Fruit fly (Drosophila melanogaster) whole organism, wandering third instar larva: ENCODE measurements around the gene CG18628.

Source experiments
- Abd-B ChIP-seq: fragments of >200 bp; optimal IDR thresholded peaks from 2 replicates; lab custom pipeline; 2017; ENCODE audit warnings: missing biosample characterization, missing genetic modification characterization
- CG32264 ChIP-seq: fragments of 200-800 bp; sonication (Bioruptor generic); optimal IDR thresholded peaks from 2 replicates; lab custom pipeline; 2016; ENCODE audit warnings: missing biosample characterization, missing genetic modification characterization
- CG9705 ChIP-seq: fragments of 200-800 bp; sonication (Bioruptor generic); optimal IDR thresholded peaks from 2 replicates; lab custom pipeline; 2018; ENCODE audit warnings: missing biosample characterization, mild to moderate bottlenecking, missing genetic modification characterization
- CrebA ChIP-seq: fragments of 200-800 bp; sonication (Bioruptor generic); optimal IDR thresholded peaks from 2 replicates; lab custom pipeline; 2016; ENCODE audit warnings: missing biosample characterization, mild to moderate bottlenecking, missing genetic modification characterization, borderline replicate concordance
- Dfd ChIP-seq: fragments of >200 bp; optimal IDR thresholded peaks from 2 replicates; lab custom pipeline; 2017; ENCODE audit warnings: missing biosample characterization, missing genetic modification characterization
- Dif ChIP-seq: fragments of 200-275, 200-300 bp; sonication (Bioruptor generic); optimal IDR thresholded peaks from 2 replicates; lab custom pipeline; 2018; ENCODE audit warnings: missing biosample characterization, missing genetic modification characterization; ENCODE audit not compliant: partially characterized antibody
- GATAd ChIP-seq: sonication (Bioruptor generic); optimal IDR thresholded peaks from 2 replicates; lab custom pipeline; 2016; ENCODE audit warnings: missing biosample characterization, missing genetic modification characterization
- HLH106 ChIP-seq: fragments of 200-800 bp; optimal IDR thresholded peaks from 3 replicates; lab custom pipeline; 2019; ENCODE audit warnings: missing biosample characterization, mild to moderate bottlenecking, missing genetic modification characterization, moderate library complexity
- Hnf4 ChIP-seq: fragments of 200-800 bp; sonication (Bioruptor generic); optimal IDR thresholded peaks from 2 replicates; lab custom pipeline; 2016; ENCODE audit warnings: missing biosample characterization, mild to moderate bottlenecking, missing genetic modification characterization
- Hr78 ChIP-seq: fragments of >200 bp; optimal IDR thresholded peaks from 2 replicates; lab custom pipeline; 2017; ENCODE audit warnings: missing biosample characterization, missing genetic modification characterization
- Hr83 ChIP-seq: fragments of 200-300 bp; sonication (Bioruptor generic); optimal IDR thresholded peaks from 2 replicates; lab custom pipeline; 2016; ENCODE audit warnings: missing biosample characterization, mild to moderate bottlenecking, missing genetic modification characterization, moderate library complexity; ENCODE audit not compliant: poor library complexity, severe bottlenecking
- Jra ChIP-seq: sonication (Bioruptor generic); optimal IDR thresholded peaks from 2 replicates; lab custom pipeline; 2016; ENCODE audit warnings: missing biosample characterization, missing genetic modification characterization
- Mio ChIP-seq: sonication (Bioruptor generic); optimal IDR thresholded peaks from 2 replicates; lab custom pipeline; 2016; ENCODE audit warnings: missing biosample characterization, missing genetic modification characterization
- Myc ChIP-seq: fragments of >200 bp; optimal IDR thresholded peaks from 2 replicates; lab custom pipeline; 2017
- N ChIP-seq: fragments of >200 bp; optimal IDR thresholded peaks from 2 replicates; lab custom pipeline; 2018; ENCODE audit warnings: missing biosample characterization, missing external identifiers, missing genetic modification characterization
- OdsH ChIP-seq: fragments of 200-800 bp; sonication (Bioruptor generic); optimal IDR thresholded peaks from 2 replicates; lab custom pipeline; 2016; ENCODE audit warnings: missing biosample characterization, mild to moderate bottlenecking, missing genetic modification characterization
- Rel ChIP-seq, 2 experiments: fragments of 200-800 bp; sonication (Bioruptor generic) in 1 of 2; optimal IDR thresholded peaks; 2 replicates in 1 of 2; 3 replicates in 1 of 2; lab custom pipeline; 2016 to 2019; ENCODE audit warnings: mild to moderate bottlenecking in 2 of 2, missing biosample characterization in 2 of 2, missing genetic modification characterization in 2 of 2, moderate library complexity in 1 of 2
- Sp1 ChIP-seq: fragments of 200-800 bp; sonication (Bioruptor generic); optimal IDR thresholded peaks from 3 replicates; lab custom pipeline; 2019; ENCODE audit warnings: missing biosample characterization, mild to moderate bottlenecking, missing genetic modification characterization, moderate library complexity
- Vsx2 ChIP-seq: fragments of 200-300, 225-300 bp; sonication (Bioruptor generic); optimal IDR thresholded peaks from 2 replicates; lab custom pipeline; 2018; ENCODE audit warnings: missing biosample characterization, missing genetic modification characterization; ENCODE audit not compliant: partially characterized antibody
- br ChIP-seq: fragments of 200-800 bp; sonication (Bioruptor generic); optimal IDR thresholded peaks from 2 replicates; lab custom pipeline; 2016; ENCODE audit warnings: missing biosample characterization, missing genetic modification characterization
- brk ChIP-seq: fragments of 200-800 bp; sonication (Bioruptor generic); optimal IDR thresholded peaks from 2 replicates; lab custom pipeline; 2016; ENCODE audit warnings: missing biosample characterization, mild to moderate bottlenecking, missing genetic modification characterization
- dl ChIP-seq, 2 experiments: fragments of 175-275, 200-275 bp in 1 of 2; fragments of 200-275 bp in 1 of 2; sonication (Bioruptor generic); optimal IDR thresholded peaks; lab custom pipeline; 2018; ENCODE audit warnings: mild to moderate bottlenecking in 2 of 2, missing biosample characterization in 2 of 2, missing genetic modification characterization in 2 of 2, moderate library complexity in 2 of 2; ENCODE audit not compliant: partially characterized antibody in 2 of 2, insufficient read depth in 1 of 2
- dmrt93B ChIP-seq: fragments of 200-800 bp; sonication (Bioruptor generic); optimal IDR thresholded peaks from 2 replicates; lab custom pipeline; 2018; ENCODE audit warnings: missing biosample characterization, mild to moderate bottlenecking, missing genetic modification characterization
- dsf ChIP-seq: sonication (Bioruptor generic); optimal IDR thresholded peaks from 2 replicates; lab custom pipeline; 2016; ENCODE audit warnings: missing biosample characterization, missing genetic modification characterization, borderline replicate concordance
- ey ChIP-seq: fragments of 200-800 bp; sonication (Bioruptor generic); optimal IDR thresholded peaks from 2 replicates; lab custom pipeline; 2016; ENCODE audit warnings: missing biosample characterization, missing genetic modification characterization
- foxo ChIP-seq, 2 experiments: fragments of 200-800 bp; sonication (Bioruptor generic); optimal IDR thresholded peaks; 2 replicates in 1 of 2; 3 replicates in 1 of 2; lab custom pipeline; 2016 to 2017; ENCODE audit warnings: missing biosample characterization in 2 of 2, missing genetic modification characterization in 2 of 2
- fru ChIP-seq: fragments of 200-800 bp; sonication (Bioruptor generic); optimal IDR thresholded peaks from 3 replicates; lab custom pipeline; 2016; ENCODE audit warnings: missing biosample characterization, mild to moderate bottlenecking, missing genetic modification characterization
- h ChIP-seq: fragments of 200-800 bp; sonication (Bioruptor generic); optimal IDR thresholded peaks from 3 replicates; lab custom pipeline; 2016; ENCODE audit warnings: missing biosample characterization, mild to moderate bottlenecking, missing genetic modification characterization
- jim ChIP-seq: fragments of 175-275, 200-325 bp; sonication (Bioruptor generic); optimal IDR thresholded peaks from 2 replicates; lab custom pipeline; 2016; ENCODE audit warnings: missing biosample characterization, mild to moderate bottlenecking, missing genetic modification characterization
- lola ChIP-seq: fragments of >200 bp; optimal IDR thresholded peaks from 2 replicates; lab custom pipeline; 2017; ENCODE audit warnings: missing biosample characterization, missing genetic modification characterization
- pan ChIP-seq: fragments of >200 bp; optimal IDR thresholded peaks from 2 replicates; lab custom pipeline; 2017
- psq ChIP-seq: fragments of 200-800 bp; sonication (Bioruptor generic); optimal IDR thresholded peaks from 3 replicates; lab custom pipeline; 2017; ENCODE audit warnings: missing biosample characterization, mild to moderate bottlenecking, missing genetic modification characterization, moderate library complexity
- rgr ChIP-seq: fragments of 200-800 bp; sonication (Bioruptor generic); optimal IDR thresholded peaks from 3 replicates; lab custom pipeline; 2016; ENCODE audit warnings: missing biosample characterization, mild to moderate bottlenecking, missing genetic modification characterization
- sage ChIP-seq: fragments of 200-800 bp; sonication (Bioruptor generic); optimal IDR thresholded peaks from 2 replicates; lab custom pipeline; 2016; ENCODE audit warnings: missing biosample characterization, mild to moderate bottlenecking, missing genetic modification characterization
- sv ChIP-seq: fragments of 200-800 bp; sonication (Bioruptor generic); optimal IDR thresholded peaks from 3 replicates; lab custom pipeline; 2016; ENCODE audit warnings: missing biosample characterization, missing genetic modification characterization
- tai ChIP-seq: sonication (Bioruptor generic); optimal IDR thresholded peaks from 2 replicates; lab custom pipeline; 2016; ENCODE audit warnings: missing biosample characterization, missing genetic modification characterization
- usp ChIP-seq: fragments of >200 bp; optimal IDR thresholded peaks from 2 replicates; lab custom pipeline; 2017; ENCODE audit warnings: missing biosample characterization, missing genetic modification characterization
- woc ChIP-seq: sonication (Bioruptor generic); optimal IDR thresholded peaks from 2 replicates; lab custom pipeline; 2016; ENCODE audit warnings: missing biosample characterization, mild to moderate bottlenecking, missing genetic modification characterization

CG18628 gene

DNA sequence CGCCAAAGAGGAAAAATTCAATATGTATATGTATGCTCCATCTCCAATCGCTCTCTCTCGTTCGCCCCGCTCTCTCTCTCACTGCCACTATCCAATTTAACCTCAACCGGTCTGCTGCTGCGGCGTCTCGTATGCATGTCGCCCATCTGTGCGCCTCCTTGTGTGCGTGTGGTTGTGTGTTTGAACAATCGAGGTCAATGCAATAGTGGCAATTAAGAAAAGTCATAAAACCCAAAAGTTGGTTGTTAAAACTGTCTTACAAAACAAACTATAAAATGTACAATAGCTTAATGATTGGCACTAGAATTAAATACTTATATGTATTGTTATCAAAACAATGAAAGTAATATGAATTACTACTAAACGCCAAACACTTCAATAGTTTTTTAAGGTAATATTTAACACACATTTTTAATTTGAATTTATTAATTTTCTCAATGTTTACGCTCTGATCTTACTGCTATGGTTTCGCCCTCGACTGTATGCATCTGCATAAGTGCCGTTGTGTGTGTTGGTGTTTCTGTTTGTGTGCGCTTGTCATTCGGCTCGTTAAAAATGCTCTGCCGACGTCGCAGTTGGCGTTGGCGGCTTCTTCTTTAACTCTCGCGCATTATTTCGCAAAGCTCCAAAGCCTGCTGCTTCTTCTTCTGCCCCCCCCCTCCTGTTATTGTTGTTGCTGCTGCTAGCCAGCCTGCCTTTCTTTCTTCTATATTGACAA is 26.1 kb downstream of the CG18628 start:
- TF ChIP-seq Hr78, result no peak
- no peak for TF ChIP-seq CrebA (GFP tag; lab: Kevin White, UChicago)
- peak; percentile 74 for TF ChIP-seq Mio (GFP tag; lab: Kevin White, UChicago)
- TF ChIP-seq rgr (GFP tag; lab: Kevin White, UChicago), result peak; percentile 98
- peak; percentile 69 to 99 for TF ChIP-seq foxo (GFP tag; optimal IDR thresholded peaks at IDR 0.05; lab: Kevin White, UChicago)
- TF ChIP-seq Dif, result peak; percentile 82
- TF ChIP-seq lola (GFP tag; lab: Kevin White, UChicago), result no peak
- TF ChIP-seq Rel (GFP tag; optimal IDR thresholded peaks at IDR 0.05; lab: Kevin White, UChicago), result peak; percentile 89
- TF ChIP-seq Rel (tag; optimal IDR thresholded peaks at IDR 0.05; lab: Kevin White, UChicago), result peak; percentile 89
- no peak for TF ChIP-seq Abd-B (GFP tag; lab: Kevin White, UChicago)
- TF ChIP-seq OdsH (GFP tag; lab: Kevin White, UChicago), result peak; percentile 98
- TF ChIP-seq br (GFP tag; lab: Kevin White, UChicago), result peak; percentile 97
- peak; percentile 99 for TF ChIP-seq fru (GFP tag; lab: Kevin White, UChicago)
- peak; percentile 77 for TF ChIP-seq CG32264 (GFP tag; lab: Kevin White, UChicago)
- peak; percentile 98 for TF ChIP-seq woc (GFP tag; lab: Kevin White, UChicago)
- TF ChIP-seq Hr83 (GFP tag; lab: Kevin White, UChicago), result peak; percentile 67
- peak; percentile 97 for TF ChIP-seq psq (GFP tag; lab: Kevin White, UChicago)
- no peak for TF ChIP-seq usp
- TF ChIP-seq GATAd (GFP tag; lab: Kevin White, UChicago), result peak; percentile 68
- TF ChIP-seq pan (lab: Kevin White, UChicago), result no peak
- TF ChIP-seq N (GFP tag; lab: Kevin White, UChicago), result no peak
- TF ChIP-seq Vsx2 (GFP tag; lab: Kevin White, UChicago), result no peak
- TF ChIP-seq Dfd (GFP tag; lab: Kevin White, UChicago), result peak; percentile 98
- peak; percentile 25 to 71 for TF ChIP-seq dl (GFP tag; optimal IDR thresholded peaks at IDR 0.05; lab: Kevin White, UChicago; ENCODE audit: insufficient read depth in 1 of 2, partially characterized antibody in 2 of 2)
- TF ChIP-seq ey, result peak; percentile 95
- peak; percentile 93 for TF ChIP-seq sage (GFP tag; lab: Kevin White, UChicago)
- peak; percentile 95 for TF ChIP-seq brk (GFP tag; lab: Kevin White, UChicago)
- peak; percentile 99 for TF ChIP-seq h
- TF ChIP-seq Hnf4, result peak; percentile 90
- peak; percentile 96 for TF ChIP-seq CG9705
- TF ChIP-seq sv (GFP tag; lab: Kevin White, UChicago), result peak; percentile 92
- TF ChIP-seq dmrt93B, result peak; percentile 97
- peak; percentile 88 for TF ChIP-seq dsf (GFP tag; lab: Kevin White, UChicago)
- peak; percentile 99 for TF ChIP-seq Sp1 (GFP tag; lab: Kevin White, UChicago)
- TF ChIP-seq Jra (GFP tag; lab: Kevin White, UChicago), result peak; percentile 93
- peak; percentile 92 for TF ChIP-seq tai (GFP tag; lab: Kevin White, UChicago)
- no peak for TF ChIP-seq Myc (lab: Kevin White, UChicago)
- no peak for TF ChIP-seq jim (GFP tag; lab: Kevin White, UChicago)
- TF ChIP-seq HLH106 (tag; lab: Kevin White, UChicago), result peak; percentile 99

dm6 chr3L:10666511-10667003 is 27.0 kb downstream of the CG18628 start:
- TF ChIP-seq dmrt93B, result no peak
- TF ChIP-seq Hr78, result no peak
- TF ChIP-seq GATAd (GFP tag; lab: Kevin White, UChicago), result no peak
- TF ChIP-seq tai (GFP tag; lab: Kevin White, UChicago), result no peak
- TF ChIP-seq psq (GFP tag; lab: Kevin White, UChicago), result peak; percentile 95
- TF ChIP-seq sage (GFP tag; lab: Kevin White, UChicago), result no peak
- no peak for TF ChIP-seq CG9705
- peak; percentile 68 for TF ChIP-seq Dif
- TF ChIP-seq Hnf4, result no peak
- TF ChIP-seq HLH106 (tag; lab: Kevin White, UChicago), result no peak
- no peak for TF ChIP-seq Rel (GFP tag; optimal IDR thresholded peaks at IDR 0.05; lab: Kevin White, UChicago)
- TF ChIP-seq Rel (tag; optimal IDR thresholded peaks at IDR 0.05; lab: Kevin White, UChicago), result peak; percentile 93
- TF ChIP-seq OdsH (GFP tag; lab: Kevin White, UChicago), result no peak
